Fruit fly (Drosophila melanogaster): ENCODE results near the gene CG3397.
A peak's percentile ranks its signal among the peaks of the same experiment; 100 is the strongest.

CG3397 gene

DNA sequence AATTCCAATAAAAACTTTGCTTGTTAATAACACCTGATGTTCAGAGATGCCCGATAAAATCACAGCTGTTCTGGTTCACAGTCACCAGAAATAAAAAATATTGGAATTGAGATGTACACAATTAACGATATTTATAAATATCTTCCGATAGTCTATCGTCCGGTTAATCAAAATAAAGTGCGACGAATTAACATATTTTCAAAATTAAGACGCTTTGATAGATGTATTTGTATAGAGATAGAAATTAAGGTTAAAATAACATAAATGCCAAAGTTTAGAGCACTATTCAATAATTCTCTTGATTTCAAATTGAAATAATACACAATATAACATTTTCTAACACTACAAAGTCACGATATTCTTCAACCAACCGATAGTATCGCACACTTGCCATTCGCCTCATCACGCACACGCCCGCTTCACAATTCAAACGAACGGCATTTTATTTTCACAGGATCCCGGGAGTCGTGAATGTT lies 21.6 kb downstream of the CG3397 start, which contains the start of the genes CG3281 and aurA (continued):
- TF ChIP-seq Max (GFP tag; optimal IDR thresholded peaks at IDR 0.05) (peak; percentile 69), CG34376 (GFP tag; optimal IDR thresholded peaks at IDR 0.05) (peak; percentile 72), dmrt99B (tag; optimal IDR thresholded peaks at IDR 0.05) (no peak), Tbp (GFP tag; optimal IDR thresholded peaks at IDR 0.05) (peak; percentile 25), CG1233 (GFP tag; optimal IDR thresholded peaks at IDR 0.05) (peak; percentile 45), CG10321 (GFP tag; IDR thresholded peaks at IDR 0.05) (no peak), CG11456 (GFP tag; IDR thresholded peaks at IDR 0.05) (0 out of 3 replicates have a peak, but pooled peaks have one; percentile 64), Bdp1 (GFP tag; optimal IDR thresholded peaks at IDR 0.05) (peak; percentile 47), PHDP (tag; optimal IDR thresholded peaks at IDR 0.05) (peak; percentile 68), Scr (GFP tag; IDR thresholded peaks at IDR 0.05; ENCODE audit: partially characterized antibody) (peak; percentile 98), pros (GFP tag; optimal IDR thresholded peaks at IDR 0.05) (no peak), sim (GFP tag; IDR thresholded peaks at IDR 0.05) (no peak), eve (GFP tag; optimal IDR thresholded peaks at IDR 0.05) (no peak), Bgb (GFP tag; IDR thresholded peaks at IDR 0.05; ENCODE audit: partially characterized antibody) (peak; percentile 93), fd64A (GFP tag; optimal IDR thresholded peaks at IDR 0.05) (no peak), CG1529 (GFP tag; optimal IDR thresholded peaks at IDR 0.05) (no peak), Six4 (GFP tag; optimal IDR thresholded peaks at IDR 0.05) (peak; percentile 59), Jarid2 (GFP tag; optimal IDR thresholded peaks at IDR 0.05) (no peak), vvl (GFP tag; IDR thresholded peaks at IDR 0.05) (peak; percentile 61), tgo (GFP tag; IDR thresholded peaks at IDR 0.05) (peak; percentile 49; the same call in 1 of the 3 replicates), CG18599 (GFP tag; optimal IDR thresholded peaks at IDR 0.05) (peak; percentile 51), CG16779 (GFP tag; IDR thresholded peaks at IDR 0.05) (no peak), kah (GFP tag; optimal IDR thresholded peaks at IDR 0.05) (no peak), Taf1 (GFP tag; IDR thresholded peaks at IDR 0.05) (0 out of 2 replicates have a peak, but pooled peaks have one; percentile 33), CG9797 (GFP tag; optimal IDR thresholded peaks at IDR 0.05) (peak; percentile 57), CG17912 (GFP tag; optimal IDR thresholded peaks at IDR 0.05) (no peak), CG15011 (GFP tag; optimal IDR thresholded peaks at IDR 0.05) (no peak), CG16813 (GFP tag; IDR thresholded peaks at IDR 0.05; ENCODE audit: partially characterized antibody) (peak; percentile 99), pan (optimal IDR thresholded peaks at IDR 0.05) (no peak), pan (GFP tag; optimal IDR thresholded peaks at IDR 0.05 in 1 of 2, IDR thresholded peaks at IDR 0.05 in 1 of 2) (peak in 1 of 2 experiments; percentile 40), CG6854 (GFP tag; optimal IDR thresholded peaks at IDR 0.05) (no peak), CG34422 (GFP tag; IDR thresholded peaks at IDR 0.05) (no peak; the same call in 1 of the 3 replicates), CG3065 (GFP tag; optimal IDR thresholded peaks at IDR 0.05) (peak; percentile 1), CG13894 (tag; optimal IDR thresholded peaks at IDR 0.05) (peak; percentile 48), CG5180 (GFP tag; optimal IDR thresholded peaks at IDR 0.05) (no peak), CG18476 (GFP tag; optimal IDR thresholded peaks at IDR 0.05) (peak; percentile 53), CG13424 (tag; optimal IDR thresholded peaks at IDR 0.05) (peak; percentile 79), emc (GFP tag; optimal IDR thresholded peaks at IDR 0.05) (peak; percentile 73), CoRest (tag; optimal IDR thresholded peaks at IDR 0.05) (peak; percentile 88), Oaz (GFP tag; IDR thresholded peaks at IDR 0.05) (no peak), Bteb2 (GFP tag; optimal IDR thresholded peaks at IDR 0.05) (peak; percentile 76), ash1 (GFP tag; optimal IDR thresholded peaks at IDR 0.05) (no peak), knrl (GFP tag; IDR thresholded peaks at IDR 0.05; ENCODE audit: partially characterized antibody) (peak; percentile 99), dimm (GFP tag; IDR thresholded peaks at IDR 0.05) (no peak), Hey (tag; optimal IDR thresholded peaks at IDR 0.05) (no peak), CG8765 (GFP tag; IDR thresholded peaks at IDR 0.05) (0 out of 2 replicates have a peak, but pooled peaks have one; percentile 23), Hmr (GFP tag; optimal IDR thresholded peaks at IDR 0.05) (peak; percentile 81), CG9727 (GFP tag; optimal IDR thresholded peaks at IDR 0.05) (peak; percentile 76), CG1647 (GFP tag; optimal IDR thresholded peaks at IDR 0.05) (peak; percentile 68), CG17802 (tag; optimal IDR thresholded peaks at IDR 0.05) (no peak)
